Worm (Caenorhabditis elegans) whole organism, L4 larva: ENCODE results near the gene cyp-25A2.

Experiments used
- F26F4.8 ChIP-seq: fragments of 200-800 bp; sonication (Bioruptor generic); conservative IDR thresholded peaks from 2 replicates; pipeline ENCODE4 v1.3.6; 2022; ENCODE audit warnings: missing genetic modification characterization, missing compliant biosample characterization
- F44E2.7 ChIP-seq: fragments of 200-800 bp; sonication (Bioruptor generic); IDR thresholded peaks from 2 replicates; pipeline ENCODE4 v2.1.2; 2022; ENCODE audit warnings: missing genetic modification characterization, missing compliant biosample characterization
- T26A8.4 ChIP-seq: fragments of 200-800 bp; sonication (Bioruptor generic); IDR thresholded peaks from 2 replicates; pipeline ENCODE4 v1.3.6; 2022; ENCODE audit warnings: missing genetic modification characterization, missing compliant biosample characterization
- ZK337.2 ChIP-seq: fragments of 200-800 bp; sonication (Bioruptor generic); IDR thresholded peaks from 2 replicates; pipeline ENCODE4 v1.3.6; 2022; ENCODE audit warnings: missing genetic modification reagents, missing genetic modification characterization, missing compliant biosample characterization
- aha-1 ChIP-seq: fragments of 150-350 bp; peaks from one replicate; lab custom pipeline; 2014; ENCODE audit warnings: missing biosample characterization, missing genetic modification characterization
- ama-1 ChIP-seq: fragments of 150-350 bp; optimal IDR thresholded peaks from 2 replicates; lab custom pipeline; 2014; ENCODE audit warnings: inconsistent platforms, mixed read lengths
- ces-1 ChIP-seq: fragments of 150-350 bp; sonication (generic microtip); optimal IDR thresholded peaks from 4 replicates; lab custom pipeline; 2014; ENCODE audit warnings: missing biosample characterization, missing genetic modification reagents, missing genetic modification characterization
- ctbp-1 ChIP-seq: fragments of 200-800 bp; sonication (Bioruptor generic); IDR thresholded peaks from 2 replicates; pipeline ENCODE4 v1.3.6; 2022; ENCODE audit warnings: missing genetic modification reagents, missing genetic modification characterization, missing compliant biosample characterization
- dve-1 ChIP-seq: sonication (generic microtip); optimal IDR thresholded peaks from 2 replicates; lab custom pipeline; 2017; ENCODE audit warnings: antibody characterized with exemption, mild to moderate bottlenecking, missing genetic modification characterization, missing compliant biosample characterization; ENCODE audit not compliant: insufficient read depth
- egl-27 ChIP-seq: sonication (generic microtip); optimal IDR thresholded peaks from 3 replicates; lab custom pipeline; 2017; ENCODE audit warnings: missing biosample characterization, missing genetic modification reagents, missing genetic modification characterization
- egl-43 ChIP-seq: fragments of 200-800 bp; sonication (Bioruptor generic); IDR thresholded peaks from 2 replicates; pipeline ENCODE4 v1.3.6; 2022; ENCODE audit warnings: missing genetic modification reagents, missing genetic modification characterization, missing compliant biosample characterization
- hlh-11 ChIP-seq: fragments of 200-800 bp; sonication (Bioruptor generic); optimal IDR thresholded peaks from 2 replicates; lab custom pipeline; 2018; ENCODE audit warnings: mild to moderate bottlenecking, missing genetic modification characterization, missing compliant biosample characterization
- hmg-1.1 ChIP-seq: fragments of 200-800 bp; sonication (Bioruptor generic); IDR thresholded peaks from 2 replicates; pipeline ENCODE4 v1.3.6; 2022; ENCODE audit warnings: missing genetic modification reagents, missing genetic modification characterization, missing compliant biosample characterization
- jun-1 ChIP-seq: fragments of 150-350 bp; optimal IDR thresholded peaks from 2 replicates; lab custom pipeline; 2014; ENCODE audit warnings: missing biosample characterization, missing genetic modification reagents, missing genetic modification characterization
- lim-7 ChIP-seq: fragments of 200-800 bp; sonication (Bioruptor generic); IDR thresholded peaks from 2 replicates; pipeline ENCODE4 v1.3.6; 2022; ENCODE audit warnings: missing genetic modification characterization, missing compliant biosample characterization
- lin-1 ChIP-seq: fragments of 200-800 bp; sonication (Bioruptor generic); IDR thresholded peaks from 2 replicates; pipeline ENCODE4 v1.3.6; 2022; ENCODE audit warnings: missing genetic modification reagents, missing genetic modification characterization, missing compliant biosample characterization
- lin-29 ChIP-seq: fragments of 200-800 bp; sonication (Bioruptor generic); IDR thresholded peaks from 2 replicates; pipeline ENCODE4 v1.3.6; 2022; ENCODE audit warnings: missing genetic modification reagents, missing genetic modification characterization, missing compliant biosample characterization
- lir-3 ChIP-seq: sonication (generic microtip); optimal IDR thresholded peaks from 2 replicates; lab custom pipeline; 2016; ENCODE audit warnings: mild to moderate bottlenecking, missing genetic modification characterization, missing compliant biosample characterization
- lsy-2 ChIP-seq, 2 experiments: fragments of 150-350 bp in 1 of 2; sonication (generic microtip) in 1 of 2; optimal IDR thresholded peaks; 2 replicates each; lab custom pipeline; 2014 to 2017; ENCODE audit warnings: missing biosample characterization in 2 of 2, missing genetic modification characterization in 2 of 2
- madf-5 ChIP-seq, 2 experiments: fragments of 200-800 bp; sonication (Bioruptor generic); IDR thresholded peaks; 2 replicates each; pipeline ENCODE4 v1.3.6; 2022; ENCODE audit warnings: missing compliant biosample characterization in 2 of 2, missing genetic modification characterization in 2 of 2
- mdl-1 ChIP-seq, 2 experiments: fragments of 150-350 bp in 1 of 2; sonication (generic microtip) in 1 of 2; optimal IDR thresholded peaks; 2 replicates each; lab custom pipeline; 2014 to 2017; ENCODE audit warnings: missing biosample characterization in 2 of 2, missing genetic modification characterization in 2 of 2
- mdt-29 ChIP-seq: fragments of 200-800 bp; sonication (Bioruptor generic); IDR thresholded peaks from 2 replicates; pipeline ENCODE4 v1.3.6; 2022; ENCODE audit warnings: missing genetic modification reagents, missing genetic modification characterization, missing compliant biosample characterization
- mep-1 ChIP-seq: fragments of 150-350 bp; sonication (generic microtip); optimal IDR thresholded peaks from 3 replicates; lab custom pipeline; 2014; ENCODE audit warnings: missing biosample characterization, missing genetic modification characterization
- mes-2 ChIP-seq: sonication (generic microtip); optimal IDR thresholded peaks from 2 replicates; lab custom pipeline; 2016; ENCODE audit warnings: missing genotype, mild to moderate bottlenecking, missing genetic modification characterization, missing compliant biosample characterization; ENCODE audit not compliant: poor library complexity, severe bottlenecking
- nhr-10 ChIP-seq: fragments of 150-350 bp; optimal IDR thresholded peaks from 2 replicates; lab custom pipeline; 2014; ENCODE audit warnings: missing biosample characterization, missing genetic modification characterization
- nhr-102 ChIP-seq: sonication (generic microtip); optimal IDR thresholded peaks from 2 replicates; lab custom pipeline; 2016; ENCODE audit warnings: mild to moderate bottlenecking, missing genetic modification characterization, moderate library complexity, missing compliant biosample characterization
- nhr-11 ChIP-seq: fragments of 150-350 bp; optimal IDR thresholded peaks from 2 replicates; lab custom pipeline; 2014; ENCODE audit warnings: missing biosample characterization, missing genetic modification characterization
- nhr-25 ChIP-seq: sonication (generic microtip); optimal IDR thresholded peaks from 2 replicates; lab custom pipeline; 2017; ENCODE audit warnings: missing genetic modification characterization, mild to moderate bottlenecking, missing compliant biosample characterization, antibody characterized with exemption, moderate library complexity, borderline replicate concordance; ENCODE audit not compliant: insufficient read depth
- nhr-28 ChIP-seq: fragments of 150-350 bp; optimal IDR thresholded peaks from 2 replicates; lab custom pipeline; 2014; ENCODE audit warnings: missing biosample characterization, missing genetic modification characterization
- saeg-2 ChIP-seq: fragments of 200-800 bp; sonication (Bioruptor generic); IDR thresholded peaks from 2 replicates; pipeline ENCODE4 v1.3.6; 2022; ENCODE audit warnings: missing genetic modification reagents, missing genetic modification characterization, missing compliant biosample characterization
- snpc-1.2 ChIP-seq: fragments of 200-800 bp; sonication (Bioruptor generic); IDR thresholded peaks from 2 replicates; pipeline ENCODE4 v1.3.6; 2022; ENCODE audit warnings: missing genetic modification reagents, missing genetic modification characterization, missing compliant biosample characterization
- snpc-4 ChIP-seq: fragments of 150-350 bp; optimal IDR thresholded peaks from 2 replicates; lab custom pipeline; 2014; ENCODE audit warnings: missing biosample characterization, missing genetic modification characterization
- spr-1 ChIP-seq: sonication (generic microtip); optimal IDR thresholded peaks from 2 replicates; lab custom pipeline; 2016; ENCODE audit warnings: mild to moderate bottlenecking, missing genetic modification characterization, missing compliant biosample characterization
- spr-3 ChIP-seq: fragments of 200-800 bp; sonication (Bioruptor generic); optimal IDR thresholded peaks from 2 replicates; lab custom pipeline; 2018; ENCODE audit warnings: mild to moderate bottlenecking, missing genetic modification characterization, missing compliant biosample characterization
- tag-97 ChIP-seq: fragments of 200-800 bp; sonication (Bioruptor generic); IDR thresholded peaks from 2 replicates; pipeline ENCODE4 v1.3.6; 2022; ENCODE audit warnings: missing genetic modification characterization, missing compliant biosample characterization
- tra-1 ChIP-seq: fragments of 200-800 bp; sonication (Bioruptor generic); IDR thresholded peaks from 2 replicates; pipeline ENCODE4 v1.3.6; 2022; ENCODE audit warnings: missing genetic modification reagents, missing genetic modification characterization, missing compliant biosample characterization
- unc-62 ChIP-seq, 3 experiments: fragments of 150-350 bp in 1 of 3; sonication (generic microtip); optimal IDR thresholded peaks in 2 of 3; peaks in 1 of 3; 1 replicate in 1 of 3; 2 replicates in 2 of 3; lab custom pipeline; 2014 to 2017; ENCODE audit warnings: missing biosample characterization in 3 of 3, missing genetic modification characterization in 3 of 3, missing genetic modification reagents in 3 of 3, missing genotype in 1 of 3
- zfp-3 ChIP-seq: fragments of 200-800 bp; sonication (Bioruptor generic); conservative IDR thresholded peaks from 2 replicates; pipeline ENCODE4 v1.3.6; 2022; ENCODE audit warnings: missing genetic modification reagents, missing genetic modification characterization, missing compliant biosample characterization
- ztf-7 ChIP-seq: fragments of 150-350 bp; optimal IDR thresholded peaks from 2 replicates; lab custom pipeline; 2014; ENCODE audit warnings: missing biosample characterization, missing genetic modification characterization

The cyp-25A2 gene

DNA sequence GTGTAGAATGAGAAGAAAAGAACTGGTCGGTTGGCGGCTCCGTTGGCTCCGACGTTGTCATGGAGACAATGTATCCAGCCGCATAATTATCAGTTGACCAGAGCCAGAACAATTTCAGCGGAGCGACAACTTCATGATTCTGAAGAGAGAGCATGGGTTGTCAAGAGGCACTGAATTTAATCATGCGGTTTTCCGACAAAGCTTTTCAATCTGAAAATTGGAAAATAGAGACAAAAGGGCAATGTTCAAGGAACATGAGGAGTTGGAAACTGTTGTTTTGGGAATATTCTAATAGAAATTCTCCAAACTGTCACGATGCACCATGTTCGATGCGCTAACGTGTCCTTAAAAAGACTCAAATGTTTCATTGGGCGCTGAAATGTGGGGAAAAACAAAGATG is 30.6 kb upstream of the cyp-25A2 start, which contains the start of gene xbx-5:
TSS of gene xbx-5 (minus strand) at position 56 of the 400 bp plus-strand sequence.
- peak; percentile 9 for TF ChIP-seq ama-1 (lab: Kevin White, UChicago)
- no peak for TF ChIP-seq nhr-102
- TF ChIP-seq nhr-10 (tag; lab: Kevin White, UChicago), result peak; percentile 39
- peak; percentile 91 for TF ChIP-seq aha-1 (tag; lab: Kevin White, UChicago)
- no peak for TF ChIP-seq lin-29 (GFP tag; lab: Robert Waterston, UW)

- TF ChIP-seq nhr-11 (tag; lab: Kevin White, UChicago), result no peak
- no peak for TF ChIP-seq lim-7 (GFP tag; lab: Robert Waterston, UW)
- no peak for TF ChIP-seq mdt-29 (GFP tag; lab: Robert Waterston, UW)
- TF ChIP-seq aha-1 (tag; lab: Kevin White, UChicago), result peak; percentile 95
These were observed 28.1 kb upstream of the cyp-25A2 start for ce11 chrIII:3806883-3807282.

DNA sequence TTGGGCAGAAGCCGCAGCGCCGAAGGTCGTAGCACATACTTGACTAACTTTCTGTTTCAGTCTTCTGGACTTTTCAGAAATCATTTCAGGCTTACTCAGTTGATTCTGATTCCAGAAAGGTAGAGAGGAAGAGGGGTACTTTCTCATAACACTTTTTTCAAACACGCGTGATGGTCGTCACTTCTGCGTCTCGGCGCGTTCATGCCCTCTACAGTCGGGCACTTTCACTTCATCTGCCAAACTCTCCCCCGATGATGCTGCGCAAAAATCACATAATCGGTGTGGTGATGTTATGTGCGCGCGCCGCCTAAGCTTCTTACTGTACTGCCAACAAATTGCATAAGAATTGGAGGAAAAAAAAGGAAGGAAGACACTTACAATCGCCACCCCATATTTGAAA is 27.4 kb upstream of the cyp-25A2 start:
- TF ChIP-seq snpc-1.2 (GFP tag; lab: Robert Waterston, UW), result no peak
- TF ChIP-seq hlh-11 (tag; lab: Kevin White, UChicago), result peak; percentile 7
- TF ChIP-seq, all 104 proteins: peak for 1

- TF ChIP-seq mes-2 (tag; lab: Kevin White, UChicago), result peak; percentile 3
- peak; percentile 61 for TF ChIP-seq jun-1
- peak; percentile 67 for TF ChIP-seq nhr-25
- peak in 1 of 2 experiments; percentile 35 for TF ChIP-seq mdl-1 (tag; optimal IDR thresholded peaks at IDR 0.05; lab: Kevin White, UChicago)
- TF ChIP-seq aha-1 (tag; lab: Kevin White, UChicago), result peak; percentile 59
- TF ChIP-seq ztf-7 (tag; lab: Kevin White, UChicago), result no peak
- TF ChIP-seq mdt-29 (GFP tag; lab: Robert Waterston, UW), result no peak
These were observed 26.0 kb upstream of the cyp-25A2 start, which contains the start of gene toh-1 for ce11 chrIII:3809008-3809407. Gene toh-1 (minus strand): TSS chrIII:3809030.

DNA sequence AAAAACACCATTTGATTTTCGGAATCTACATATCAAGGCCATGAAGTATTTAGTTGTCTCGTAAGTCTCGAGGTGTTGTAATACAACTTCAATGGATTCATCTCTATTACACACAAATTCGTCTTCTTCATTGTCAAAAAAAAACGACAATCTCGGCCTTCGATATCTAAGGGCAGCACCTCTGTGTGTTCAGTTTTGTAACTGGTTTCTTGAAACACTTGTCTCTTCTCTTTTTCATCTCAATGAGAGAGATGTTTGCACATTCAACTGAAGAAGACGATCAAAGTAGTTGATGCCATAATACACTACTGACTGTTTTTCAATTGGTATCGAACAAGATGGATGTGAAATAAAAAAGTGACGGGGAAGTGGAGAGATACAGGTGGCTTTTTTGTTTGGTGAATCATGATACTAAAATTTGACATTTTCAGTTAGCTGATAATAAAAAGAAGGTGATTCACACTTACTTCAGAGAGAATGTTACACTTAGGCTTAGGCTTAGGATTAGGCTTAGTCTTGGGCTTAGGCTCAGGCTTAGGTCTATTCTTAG is 23.6 kb upstream of the cyp-25A2 start:
- TF ChIP-seq nhr-28 (tag; lab: Kevin White, UChicago) (peak; percentile 59), saeg-2 (GFP tag; lab: Robert Waterston, UW) (no peak), T26A8.4 (GFP tag; lab: Robert Waterston, UW) (no peak), tag-97 (GFP tag; lab: Robert Waterston, UW) (no peak), nhr-25 (peak; percentile 22), zfp-3 (GFP tag; lab: Robert Waterston, UW) (0 out of 2 replicates have a peak, but pooled peaks have one; percentile 16), nhr-10 (tag; lab: Kevin White, UChicago) (no peak), aha-1 (tag; lab: Kevin White, UChicago) (peak; percentile 46), ctbp-1 (GFP tag; lab: Robert Waterston, UW) (no peak), mep-1 (tag; lab: Kevin White, UChicago) (peak; percentile 26), hlh-11 (tag; lab: Kevin White, UChicago) (peak; percentile 1), unc-62 (GFP tag; optimal IDR thresholded peaks at IDR 0.05 in 1 of 2; lab: Kevin White, UChicago) (peak in 1 of 2 experiments; percentile 99), unc-62 (tag; optimal IDR thresholded peaks at IDR 0.05; lab: Kevin White, UChicago) (no peak), lsy-2 (tag; optimal IDR thresholded peaks at IDR 0.05; lab: Kevin White, UChicago) (peak in 1 of 2 experiments; percentile 38), hmg-1.1 (GFP tag; lab: Robert Waterston, UW) (0 out of 2 replicates have a peak, but pooled peaks have one; percentile 35)

- TF ChIP-seq lin-1 (GFP tag; lab: Robert Waterston, UW) (no peak), F44E2.7 (GFP tag; lab: Robert Waterston, UW) (no peak), madf-5 (GFP tag; IDR thresholded peaks at IDR 0.05; lab: Robert Waterston, UW) (no peak), lir-3 (tag; lab: Kevin White, UChicago) (no peak), spr-3 (GFP tag; lab: Kevin White, UChicago) (no peak), egl-43 (GFP tag; lab: Robert Waterston, UW) (no peak), spr-1 (no peak), dve-1 (tag; lab: Kevin White, UChicago) (no peak), aha-1 (tag; lab: Kevin White, UChicago) (peak; percentile 69), saeg-2 (GFP tag; lab: Robert Waterston, UW) (no peak), ces-1 (GFP tag; lab: Kevin White, UChicago) (no peak), snpc-4 (tag; lab: Kevin White, UChicago) (no peak), egl-27 (tag; lab: Kevin White, UChicago) (no peak), tra-1 (GFP tag; lab: Robert Waterston, UW) (no peak), F26F4.8 (GFP tag; lab: Robert Waterston, UW) (no peak), ZK337.2 (GFP tag; lab: Robert Waterston, UW) (no peak)
These were observed 22.5 kb upstream of the cyp-25A2 start for ce11 chrIII:3812369-3812993.
